Worm (Caenorhabditis elegans) whole organism, L1 larva: Measurements from ENCODE around the gene Y46E12A.2.

ENCODE experiments used
- F16B12.6 ChIP-seq: fragments of 150-350 bp; optimal IDR thresholded peaks from 2 replicates; lab custom pipeline; 2014; ENCODE audit warnings: missing biosample characterization, missing genetic modification characterization
- blmp-1 ChIP-seq: fragments of 150-350 bp; optimal IDR thresholded peaks from 2 replicates; lab custom pipeline; 2014; ENCODE audit warnings: missing biosample characterization, missing genetic modification characterization
- ceh-63 ChIP-seq: fragments of 200-800 bp; sonication (Bioruptor generic); optimal IDR thresholded peaks from 2 replicates; lab custom pipeline; 2018; ENCODE audit warnings: mild to moderate bottlenecking, missing genetic modification characterization, missing compliant biosample characterization
- ceh-8 ChIP-seq: fragments of 200-800 bp; sonication (Bioruptor generic); optimal IDR thresholded peaks from 2 replicates; lab custom pipeline; 2018; ENCODE audit warnings: mild to moderate bottlenecking, missing genetic modification characterization, moderate library complexity, missing compliant biosample characterization
- ceh-82 ChIP-seq, 3 experiments: fragments of 150-350 bp in 1 of 3; sonication (generic microtip) in 2 of 3; optimal IDR thresholded peaks; 2 replicates each; lab custom pipeline; 2014 to 2017; ENCODE audit warnings: missing biosample characterization in 3 of 3, missing genetic modification characterization in 3 of 3
- ceh-88 ChIP-seq: fragments of 200-800 bp; sonication (Bioruptor generic); IDR thresholded peaks from 2 replicates; pipeline ENCODE4 v1.3.6; 2022; ENCODE audit warnings: missing genetic modification characterization, missing compliant biosample characterization
- ces-1 ChIP-seq: fragments of 150-350 bp; optimal IDR thresholded peaks from 2 replicates; lab custom pipeline; 2014; ENCODE audit warnings: missing biosample characterization, missing genetic modification reagents, missing genetic modification characterization
- dpl-1 ChIP-seq, 3 experiments: fragments of 150-350 bp in 2 of 3; sonication (generic microtip) in 1 of 3; optimal IDR thresholded peaks; 2 replicates each; lab custom pipeline; 2014 to 2017; ENCODE audit warnings: missing biosample characterization in 3 of 3, missing genetic modification characterization in 3 of 3, missing genetic modification reagents in 3 of 3
- dsc-1 ChIP-seq: sonication (generic microtip); optimal IDR thresholded peaks from 2 replicates; lab custom pipeline; 2016; ENCODE audit warnings: mild to moderate bottlenecking, missing genetic modification characterization, missing compliant biosample characterization
- efl-1 ChIP-seq, 4 experiments: fragments of 150-350 bp; optimal IDR thresholded peaks in 3 of 4; peaks in 1 of 4; 1 replicate in 1 of 4; 2 replicates in 3 of 4; lab custom pipeline; 2014; ENCODE audit warnings: missing biosample characterization in 2 of 4, missing genetic modification characterization in 2 of 4, missing genetic modification reagents in 2 of 4
- egl-13 ChIP-seq: sonication (generic microtip); optimal IDR thresholded peaks from 2 replicates; lab custom pipeline; 2016; ENCODE audit warnings: missing genotype, missing genetic modification reagents, missing genetic modification characterization, missing compliant biosample characterization
- elt-2 ChIP-seq: sonication (generic microtip); optimal IDR thresholded peaks from 2 replicates; lab custom pipeline; 2016; ENCODE audit warnings: missing genetic modification characterization, mild to moderate bottlenecking, inconsistent platforms, missing compliant biosample characterization, missing genetic modification reagents
- fkh-10 ChIP-seq: sonication (generic microtip); optimal IDR thresholded peaks from 2 replicates; lab custom pipeline; 2017; ENCODE audit warnings: missing biosample characterization, missing genetic modification reagents, missing genetic modification characterization
- fos-1 ChIP-seq: fragments of 150-350 bp; optimal IDR thresholded peaks from 2 replicates; lab custom pipeline; 2014; ENCODE audit warnings: missing biosample characterization, missing genetic modification characterization
- hlh-17 ChIP-seq: fragments of 200-800 bp; sonication (Bioruptor generic); optimal IDR thresholded peaks from 2 replicates; lab custom pipeline; 2018; ENCODE audit warnings: missing genetic modification characterization, mild to moderate bottlenecking, missing compliant biosample characterization, moderate library complexity, borderline replicate concordance
- hlh-4 ChIP-seq: sonication (generic microtip); optimal IDR thresholded peaks from 2 replicates; lab custom pipeline; 2016; ENCODE audit warnings: mild to moderate bottlenecking, missing genetic modification characterization, missing compliant biosample characterization
- hpl-2 ChIP-seq: fragments of 150-350 bp; optimal IDR thresholded peaks from 2 replicates; lab custom pipeline; 2014; ENCODE audit warnings: missing biosample characterization, missing genetic modification reagents, missing genetic modification characterization
- isw-1 ChIP-seq: fragments of 200-800 bp; sonication (Bioruptor generic); IDR thresholded peaks from 2 replicates; pipeline ENCODE4 v1.3.6; 2022; ENCODE audit warnings: missing genetic modification characterization, missing compliant biosample characterization
- jun-1 ChIP-seq: fragments of 150-350 bp; optimal IDR thresholded peaks from 2 replicates; lab custom pipeline; 2014; ENCODE audit warnings: missing biosample characterization, missing genetic modification reagents, missing genetic modification characterization
- lin-14 ChIP-seq: fragments of 200-800 bp; sonication (Bioruptor generic); optimal IDR thresholded peaks from 2 replicates; lab custom pipeline; 2018; ENCODE audit warnings: mild to moderate bottlenecking, missing genetic modification characterization, moderate library complexity, missing compliant biosample characterization
- lin-39 ChIP-seq: fragments of 150-350 bp; optimal IDR thresholded peaks from 2 replicates; lab custom pipeline; 2014; ENCODE audit warnings: missing biosample characterization, missing genetic modification reagents, missing genetic modification characterization
- lir-3 ChIP-seq: sonication (generic microtip); optimal IDR thresholded peaks from 2 replicates; lab custom pipeline; 2016; ENCODE audit warnings: mild to moderate bottlenecking, missing genetic modification characterization, moderate library complexity, missing compliant biosample characterization; ENCODE audit not compliant: poor library complexity
- nhr-47 ChIP-seq: sonication (generic microtip); optimal IDR thresholded peaks from 2 replicates; lab custom pipeline; 2016; ENCODE audit warnings: mild to moderate bottlenecking, missing genetic modification characterization, moderate library complexity, missing compliant biosample characterization
- nhr-71 ChIP-seq: sonication (generic microtip); optimal IDR thresholded peaks from 2 replicates; lab custom pipeline; 2016; ENCODE audit warnings: mild to moderate bottlenecking, missing genetic modification characterization, moderate library complexity, missing compliant biosample characterization
- pax-3 ChIP-seq: fragments of 200-800 bp; sonication (Bioruptor generic); optimal IDR thresholded peaks from 2 replicates; lab custom pipeline; 2018; ENCODE audit warnings: mild to moderate bottlenecking, missing genetic modification characterization, moderate library complexity, missing compliant biosample characterization
- rnt-1 ChIP-seq: sonication (generic microtip); optimal IDR thresholded peaks from 2 replicates; lab custom pipeline; 2016; ENCODE audit warnings: mild to moderate bottlenecking, missing genetic modification characterization, moderate library complexity, missing compliant biosample characterization
- skn-1 ChIP-seq: fragments of 150-350 bp; optimal IDR thresholded peaks from 2 replicates; lab custom pipeline; 2014; ENCODE audit warnings: missing biosample characterization, missing genetic modification characterization
- sup-37 ChIP-seq: fragments of 200-800 bp; sonication (Bioruptor generic); optimal IDR thresholded peaks from 2 replicates; lab custom pipeline; 2018; ENCODE audit warnings: mild to moderate bottlenecking, missing genetic modification characterization, missing compliant biosample characterization
- tlp-1 ChIP-seq: fragments of 150-350 bp; optimal IDR thresholded peaks from 2 replicates; lab custom pipeline; 2014; ENCODE audit warnings: missing biosample characterization, missing genetic modification characterization
- unc-130 ChIP-seq: fragments of 150-350 bp; optimal IDR thresholded peaks from 2 replicates; lab custom pipeline; 2017; ENCODE audit warnings: missing biosample characterization, missing genetic modification characterization, inconsistent platforms
- unc-62 ChIP-seq: fragments of 150-350 bp; optimal IDR thresholded peaks from 2 replicates; lab custom pipeline; 2014; ENCODE audit warnings: missing biosample characterization, missing genetic modification reagents, missing genetic modification characterization
- xbp-1 ChIP-seq: sonication (generic microtip); optimal IDR thresholded peaks from 2 replicates; lab custom pipeline; 2016; ENCODE audit warnings: missing genetic modification characterization, missing compliant biosample characterization
- zag-1 ChIP-seq: fragments of 150-350 bp; optimal IDR thresholded peaks from 2 replicates; lab custom pipeline; 2014; ENCODE audit warnings: missing biosample characterization, missing genetic modification characterization
- ztf-11 ChIP-seq, 2 experiments: sonication (generic microtip); optimal IDR thresholded peaks; 2 replicates each; lab custom pipeline; 2016 to 2017; ENCODE audit warnings: missing genetic modification characterization in 2 of 2, missing biosample characterization in 1 of 2, missing compliant biosample characterization in 1 of 2

Y46E12A.2 gene

DNA sequence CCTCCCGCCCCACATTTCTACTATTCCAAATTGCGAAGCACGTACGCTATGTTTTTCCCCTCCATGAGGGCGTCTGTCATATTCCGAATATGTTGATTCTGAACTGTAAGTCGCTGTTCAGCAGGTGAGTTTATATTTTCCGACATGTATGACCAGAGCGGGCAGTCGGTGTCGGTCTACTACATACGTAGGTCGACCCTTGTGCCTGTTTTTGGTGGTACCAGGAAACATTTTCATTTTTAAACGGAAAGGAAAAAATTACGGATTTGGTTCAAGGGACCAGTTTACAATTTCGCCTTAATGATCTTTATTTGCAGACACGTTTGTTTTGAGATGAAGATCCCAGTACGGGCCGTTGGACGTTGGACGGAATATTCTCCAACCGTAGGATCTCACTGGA, at the start of gene Y46E12A.2:
TSS of gene Y46E12A.2 (plus strand) at position 301 of the 400 bp plus-strand sequence.
- TF ChIP-seq lin-39 (tag; lab: Kevin White, UChicago) = no peak
- no peak for TF ChIP-seq xbp-1 (tag; lab: Kevin White, UChicago)
- TF ChIP-seq efl-1 (optimal IDR thresholded peaks at IDR 0.05; lab: Kevin White, UChicago) = no peak
- TF ChIP-seq efl-1 (GFP tag; optimal IDR thresholded peaks at IDR 0.05 in 1 of 2; lab: Kevin White, UChicago) = no peak
- no peak for TF ChIP-seq elt-2 (tag; lab: Kevin White, UChicago)
- TF ChIP-seq jun-1 = no peak
- TF ChIP-seq tlp-1 (tag; lab: Kevin White, UChicago) = no peak
- TF ChIP-seq hlh-4 (tag; lab: Kevin White, UChicago) = no peak

DNA sequence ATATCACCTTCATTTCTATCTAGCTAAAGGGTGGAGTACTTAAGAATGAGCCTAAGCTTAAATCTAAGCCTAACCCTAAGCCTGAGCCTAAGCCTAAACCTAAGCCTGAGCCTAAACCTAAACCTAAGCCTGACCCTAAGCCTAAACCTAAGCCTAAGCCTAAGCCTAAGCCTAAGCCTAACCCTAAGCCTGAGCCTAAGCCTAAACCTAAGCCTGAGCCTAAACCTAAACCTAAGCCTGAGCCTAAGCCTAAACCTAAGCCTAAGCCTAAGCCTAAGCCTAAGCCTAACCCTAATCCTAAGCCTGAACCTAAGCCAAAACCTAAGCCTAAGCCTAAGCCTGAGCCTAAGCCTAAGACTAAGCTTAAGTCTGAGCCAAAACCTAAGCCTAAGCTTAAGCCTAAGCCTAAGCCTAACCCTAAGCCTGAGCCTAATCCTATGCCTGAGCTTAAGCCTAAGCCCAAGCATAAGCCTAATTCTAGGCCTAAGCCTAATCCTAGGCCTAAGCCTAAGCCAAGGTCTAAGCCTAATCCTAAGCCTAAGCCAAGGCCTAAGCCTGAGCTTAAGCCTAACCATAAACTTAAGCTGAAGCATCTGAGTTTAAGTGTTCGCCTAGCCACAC, 44.6 kb upstream of the Y46E12A.2 start:
- TF ChIP-seq pax-3 = no peak

DNA sequence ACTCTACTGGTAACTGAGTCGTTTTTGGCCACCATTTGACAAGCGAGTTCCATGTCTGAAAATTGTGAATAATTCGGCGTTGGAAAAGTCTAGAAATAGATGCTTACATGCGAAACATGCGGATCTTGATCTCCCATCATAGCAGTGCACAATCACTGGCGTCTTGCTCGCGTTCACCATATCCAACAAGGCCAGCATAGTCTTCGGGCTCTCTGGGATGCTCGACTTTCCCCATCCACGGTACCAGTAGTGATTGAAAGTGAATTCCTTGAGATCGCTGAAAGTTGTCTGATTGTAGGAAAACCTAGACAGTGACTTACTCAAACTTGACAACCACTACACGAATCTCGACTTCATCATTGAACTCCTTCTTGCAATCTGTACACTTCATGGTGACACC, 41.0 kb upstream of the Y46E12A.2 start:
- TF ChIP-seq blmp-1 (tag; lab: Kevin White, UChicago) = no peak
- TF ChIP-seq fos-1 (tag; lab: Kevin White, UChicago) = no peak
- no peak for TF ChIP-seq lin-39 (tag; lab: Kevin White, UChicago)
- TF ChIP-seq rnt-1 (tag; lab: Kevin White, UChicago) = no peak
- no peak for TF ChIP-seq sup-37 (GFP tag; lab: Kevin White, UChicago)
- no peak for TF ChIP-seq ceh-8
- TF ChIP-seq dpl-1 (GFP tag; optimal IDR thresholded peaks at IDR 0.05; lab: Kevin White, UChicago) = no peak
- no peak for TF ChIP-seq dsc-1 (tag; lab: Kevin White, UChicago)
- no peak for TF ChIP-seq skn-1 (tag; lab: Kevin White, UChicago)

DNA sequence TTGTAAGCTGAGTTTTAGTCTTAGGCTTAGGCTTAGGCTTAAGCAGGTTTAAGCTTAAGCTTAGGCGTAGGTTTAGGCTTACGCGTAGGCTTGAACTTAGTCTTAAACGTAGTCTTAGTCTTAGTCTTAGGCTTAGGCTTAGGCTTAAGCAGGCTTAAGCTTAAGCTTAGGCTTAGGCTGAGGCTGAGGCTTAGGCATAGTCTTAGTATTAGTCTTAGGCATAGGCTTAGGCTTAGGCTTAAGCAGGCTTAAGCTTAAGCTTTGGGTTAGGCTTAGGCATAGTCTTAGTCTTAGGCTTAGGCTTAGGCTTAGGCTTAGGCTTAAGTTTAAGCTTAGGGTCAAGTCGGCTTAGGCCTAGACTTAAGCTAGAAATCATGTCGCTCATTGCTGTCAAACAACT, 39.9 kb upstream of the Y46E12A.2 start:
- TF ChIP-seq ceh-63 (GFP tag; lab: Kevin White, UChicago) (no peak), F16B12.6 (tag; lab: Kevin White, UChicago) (no peak), nhr-47 (tag; lab: Kevin White, UChicago) (no peak), zag-1 (tag; lab: Kevin White, UChicago) (no peak), ztf-11 (tag; optimal IDR thresholded peaks at IDR 0.05; lab: Kevin White, UChicago) (no peak), unc-62 (no peak), egl-13 (tag; lab: Kevin White, UChicago) (no peak), nhr-71 (no peak), dpl-1 (GFP tag; optimal IDR thresholded peaks at IDR 0.05; lab: Kevin White, UChicago) (no peak), lir-3 (tag; lab: Kevin White, UChicago) (no peak)
- TF ChIP-seq, all 84 proteins: peak for 0

DNA sequence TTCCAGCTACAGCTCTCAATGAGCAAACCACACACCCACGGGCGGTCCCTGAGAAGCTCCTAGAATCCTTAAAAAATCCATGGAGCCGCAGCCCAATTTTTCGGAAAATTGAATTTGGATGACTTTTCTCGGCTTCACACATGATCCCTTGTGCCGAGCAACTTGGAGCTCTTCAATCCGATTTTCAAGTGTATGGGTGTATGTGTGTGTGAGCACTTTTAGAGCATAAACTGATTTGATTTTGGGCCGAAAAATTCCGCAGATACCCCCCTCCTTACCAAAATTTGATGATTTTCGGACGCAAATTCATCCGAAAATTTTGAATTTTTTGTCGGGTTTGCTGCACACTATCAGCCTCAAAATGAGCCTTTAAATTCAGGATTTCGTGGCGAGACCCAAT, 26.9 kb upstream of the Y46E12A.2 start:
- TF ChIP-seq hlh-4 (tag; lab: Kevin White, UChicago) = no peak
- peak; percentile 62 for TF ChIP-seq lin-14 (GFP tag; lab: Kevin White, UChicago)
- no peak for TF ChIP-seq unc-130 (tag; lab: Kevin White, UChicago)
- TF ChIP-seq nhr-71 = peak; percentile 3
- no peak for TF ChIP-seq ceh-82 (tag; optimal IDR thresholded peaks at IDR 0.05; lab: Kevin White, UChicago)
- no peak for TF ChIP-seq hlh-17 (GFP tag; lab: Kevin White, UChicago)
- TF ChIP-seq ceh-88 (GFP tag; lab: Robert Waterston, UW) = no peak
- peak; percentile 87 for TF ChIP-seq fkh-10 (GFP tag; lab: Kevin White, UChicago)
- no peak for TF ChIP-seq fos-1 (tag; lab: Kevin White, UChicago)
- TF ChIP-seq ces-1 (GFP tag; lab: Kevin White, UChicago) = no peak
- no peak for TF ChIP-seq egl-13 (tag; lab: Kevin White, UChicago)
- TF ChIP-seq isw-1 (GFP tag; lab: Robert Waterston, UW) = no peak
- TF ChIP-seq hpl-2 (GFP tag; lab: Kevin White, UChicago) = no peak
